Worm (Caenorhabditis elegans) whole organism, L1 larva: ENCODE data around the gene C06H2.7.

Experiments used
- fkh-8 ChIP-seq: sonication (generic microtip); optimal IDR thresholded peaks from 2 replicates; lab custom pipeline; 2016; ENCODE audit warnings: mild to moderate bottlenecking, missing genetic modification characterization, missing compliant biosample characterization
- grh-1 ChIP-seq: fragments of 200-800 bp; sonication (Bioruptor generic); IDR thresholded peaks from 2 replicates; pipeline ENCODE4 v1.3.6; 2022; ENCODE audit warnings: missing genetic modification reagents, missing genetic modification characterization, missing compliant biosample characterization
- lin-35 ChIP-seq, 2 experiments: fragments of 150-350 bp; optimal IDR thresholded peaks; 2 replicates each; lab custom pipeline; 2014; ENCODE audit warnings: missing biosample characterization in 2 of 2, missing genetic modification characterization in 2 of 2, missing genetic modification reagents in 2 of 2
- lin-39 ChIP-seq: fragments of 150-350 bp; optimal IDR thresholded peaks from 2 replicates; lab custom pipeline; 2014; ENCODE audit warnings: missing biosample characterization, missing genetic modification reagents, missing genetic modification characterization

DNA sequence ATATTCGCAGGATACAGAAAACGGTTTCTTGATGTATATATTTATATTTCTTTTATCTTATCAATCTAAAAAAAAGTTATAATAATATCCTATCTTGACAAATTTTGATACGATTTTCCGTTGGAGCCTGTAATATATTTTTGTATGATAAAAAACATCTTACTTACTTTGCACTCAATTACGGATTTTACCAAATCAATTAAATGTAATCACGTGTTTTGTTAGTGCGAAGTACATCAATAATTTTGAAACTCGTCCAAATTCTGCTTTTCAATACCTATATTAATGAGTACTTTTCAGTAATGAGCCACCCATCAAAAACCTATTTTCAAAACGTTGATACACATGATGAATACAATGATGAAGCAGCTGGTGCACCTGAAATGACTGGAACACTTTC lies 4.8 kb upstream of the C06H2.7 start, which contains the start of gene T19C4.1:
- TF ChIP-seq fkh-8: no peak
- TF ChIP-seq lin-35 (GFP tag; optimal IDR thresholded peaks at IDR 0.05; lab: Kevin White, UChicago): no peak
- TF ChIP-seq grh-1 (GFP tag; lab: Robert Waterston, UW): no peak
- TF ChIP-seq lin-39 (tag; lab: Kevin White, UChicago): no peak
